Fruit fly (Drosophila melanogaster): ENCODE data around the gene CG8036.
A peak's percentile ranks its signal among the peaks of the same experiment; 100 is the strongest.

The CG8036 gene

DNA sequence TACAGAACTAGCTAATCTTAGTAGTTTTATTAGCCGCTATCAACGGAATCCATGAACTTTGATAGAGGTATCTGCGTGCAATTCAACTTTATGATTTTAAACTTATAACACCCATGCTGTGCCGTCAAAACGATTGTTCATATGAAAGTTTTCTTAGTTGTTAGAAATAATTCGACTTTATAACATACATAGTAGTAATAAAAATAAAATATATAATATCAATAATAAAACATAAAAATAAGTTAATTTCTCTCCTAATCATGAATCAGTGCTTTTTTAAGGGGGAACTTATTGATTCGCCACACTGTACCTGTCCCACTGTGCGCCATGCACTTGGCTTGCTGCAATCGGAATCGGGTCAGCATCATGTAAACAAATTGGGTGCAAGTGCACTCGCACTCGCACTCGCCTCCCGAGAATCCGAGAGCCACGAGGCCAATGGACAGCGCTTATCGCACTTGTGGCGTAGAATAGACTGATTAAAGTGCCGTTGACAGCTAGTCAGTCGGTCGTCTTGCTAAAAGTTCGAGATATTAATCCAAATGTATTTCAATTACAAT, 44.3 kb downstream of the CG8036 start (continued):
- TF ChIP-seq gt (GFP tag; IDR thresholded peaks at IDR 0.05): no peak
- TF ChIP-seq CG31388 (GFP tag; optimal IDR thresholded peaks at IDR 0.05): no peak
- TF ChIP-seq CG12744 (GFP tag; optimal IDR thresholded peaks at IDR 0.05): no peak
- TF ChIP-seq CG15011 (GFP tag; optimal IDR thresholded peaks at IDR 0.05): no peak
- TF ChIP-seq CG8924 (tag; optimal IDR thresholded peaks at IDR 0.05): no peak
- TF ChIP-seq Nf-YB (GFP tag; optimal IDR thresholded peaks at IDR 0.05): no peak
- no peak for TF ChIP-seq CG9932 (GFP tag; IDR thresholded peaks at IDR 0.05)
- no peak for TF ChIP-seq Side (GFP tag; optimal IDR thresholded peaks at IDR 0.05)
- no peak for TF ChIP-seq CG2199 (GFP tag; IDR thresholded peaks at IDR 0.05)
- TF ChIP-seq Neu2 (GFP tag; optimal IDR thresholded peaks at IDR 0.05; ENCODE audit: borderline replicate concordance): no peak
- no peak for TF ChIP-seq h (optimal IDR thresholded peaks at IDR 0.05)
- TF ChIP-seq B-H1 (GFP tag; IDR thresholded peaks at IDR 0.05): no peak; the same call in 2 of the 3 replicates
- TF ChIP-seq CHES-1-like (GFP tag; optimal IDR thresholded peaks at IDR 0.05): no peak
- no peak for TF ChIP-seq H2.0 (GFP tag; IDR thresholded peaks at IDR 0.05)
- TF ChIP-seq CG10267 (tag; optimal IDR thresholded peaks at IDR 0.05): no peak
- TF ChIP-seq maf-S (GFP tag; optimal IDR thresholded peaks at IDR 0.05): no peak
- TF ChIP-seq Eip74EF (GFP tag; optimal IDR thresholded peaks at IDR 0.05): no peak
- 0 out of 4 replicates have a peak, but pooled peaks have one; percentile 35 for TF ChIP-seq chinmo (GFP tag; IDR thresholded peaks at IDR 0.05; ENCODE audit: partially characterized antibody)
- TF ChIP-seq CG12236 (GFP tag; optimal IDR thresholded peaks at IDR 0.05): no peak
- TF ChIP-seq MESR4 (GFP tag; optimal IDR thresholded peaks at IDR 0.05): no peak
- no peak for TF ChIP-seq slou (GFP tag; optimal IDR thresholded peaks at IDR 0.05)
- no peak for TF ChIP-seq Chrac-16 (GFP tag; optimal IDR thresholded peaks at IDR 0.05)
- TF ChIP-seq CG8388 (GFP tag; optimal IDR thresholded peaks at IDR 0.05): no peak
- no peak for TF ChIP-seq Opbp (GFP tag; IDR thresholded peaks at IDR 0.05; ENCODE audit: partially characterized antibody)
- TF ChIP-seq oc (tag; optimal IDR thresholded peaks at IDR 0.05): no peak
- no peak for TF ChIP-seq lilli (GFP tag; optimal IDR thresholded peaks at IDR 0.05)
- TF ChIP-seq az2 (GFP tag; optimal IDR thresholded peaks at IDR 0.05): no peak
- TF ChIP-seq dati (GFP tag; IDR thresholded peaks at IDR 0.05): no peak
- TF ChIP-seq YL-1 (GFP tag; optimal IDR thresholded peaks at IDR 0.05): no peak
- TF ChIP-seq MTF-1 (GFP tag; optimal IDR thresholded peaks at IDR 0.05; ENCODE audit: borderline replicate concordance): no peak
- no peak for TF ChIP-seq kah (GFP tag; optimal IDR thresholded peaks at IDR 0.05)
- no peak for TF ChIP-seq eyg (GFP tag; optimal IDR thresholded peaks at IDR 0.05)
- TF ChIP-seq slp2 (GFP tag; optimal IDR thresholded peaks at IDR 0.05): no peak
- TF ChIP-seq inv (GFP tag; IDR thresholded peaks at IDR 0.05; ENCODE audit: partially characterized antibody): no peak
- no peak for TF ChIP-seq CG43689 (GFP tag; IDR thresholded peaks at IDR 0.05)
- TF ChIP-seq scrt (GFP tag; optimal IDR thresholded peaks at IDR 0.05): no peak
- no peak for TF ChIP-seq CG13123 (GFP tag; optimal IDR thresholded peaks at IDR 0.05)
- no peak for TF ChIP-seq tna (GFP tag; IDR thresholded peaks at IDR 0.05; ENCODE audit: partially characterized antibody)
- no peak for TF ChIP-seq CG1832 (GFP tag; optimal IDR thresholded peaks at IDR 0.05)
- TF ChIP-seq crol (GFP tag; IDR thresholded peaks at IDR 0.05): no peak
- TF ChIP-seq CG8944 (GFP tag; optimal IDR thresholded peaks at IDR 0.05): no peak
- no peak for TF ChIP-seq CG2202 (tag; optimal IDR thresholded peaks at IDR 0.05)
- no peak for TF ChIP-seq crp (GFP tag; optimal IDR thresholded peaks at IDR 0.05)
- TF ChIP-seq CG16815 (GFP tag; optimal IDR thresholded peaks at IDR 0.05): no peak
- TF ChIP-seq dysf (GFP tag; IDR thresholded peaks at IDR 0.05): no peak
- peak; percentile 41 for TF ChIP-seq dmrt99B (tag; optimal IDR thresholded peaks at IDR 0.05)
- no peak for TF ChIP-seq sr (GFP tag; IDR thresholded peaks at IDR 0.05)
- TF ChIP-seq CG9215 (GFP tag; IDR thresholded peaks at IDR 0.05): no peak
- TF ChIP-seq ase (GFP tag; IDR thresholded peaks at IDR 0.05): no peak
- no peak for TF ChIP-seq stwl (tag; optimal IDR thresholded peaks at IDR 0.05)
- no peak for TF ChIP-seq CG3281 (GFP tag; optimal IDR thresholded peaks at IDR 0.05)

All from whole organism, embryonic.